Worm (Caenorhabditis elegans) whole organism, young adult: ENCODE measurements around the gene F19G12.9.

Experiments used
- B0019.2 ChIP-seq: fragments of 200-800 bp; sonication (Bioruptor generic); conservative IDR thresholded peaks from 2 replicates; pipeline ENCODE4 v1.3.6; 2022; ENCODE audit warnings: missing genetic modification reagents, missing genetic modification characterization, missing compliant biosample characterization
- B0261.1 ChIP-seq: sonication (generic microtip); optimal IDR thresholded peaks from 2 replicates; lab custom pipeline; 2016; ENCODE audit warnings: mild to moderate bottlenecking, missing genetic modification characterization, moderate library complexity, missing compliant biosample characterization
- B0336.3 ChIP-seq: fragments of 200-800 bp; sonication (Bioruptor generic); IDR thresholded peaks from 2 replicates; pipeline ENCODE4 v1.3.6; 2022; ENCODE audit warnings: missing genetic modification characterization, missing compliant biosample characterization
- C06A6.2 ChIP-seq: fragments of 200-800 bp; sonication (Bioruptor generic); conservative IDR thresholded peaks from 2 replicates; pipeline ENCODE4 v1.3.6; 2022; ENCODE audit warnings: missing genetic modification characterization, missing compliant biosample characterization
- F23B12.7 ChIP-seq: sonication (generic microtip); optimal IDR thresholded peaks from 2 replicates; lab custom pipeline; 2017; ENCODE audit warnings: missing genetic modification characterization, mild to moderate bottlenecking, missing compliant biosample characterization, antibody characterized with exemption, moderate library complexity; ENCODE audit not compliant: insufficient read depth
- F37B4.10 ChIP-seq: fragments of 200-800 bp; sonication (Bioruptor generic); IDR thresholded peaks from 2 replicates; pipeline ENCODE4 v1.3.6; 2022; ENCODE audit warnings: missing genetic modification characterization, missing compliant biosample characterization
- F55B11.4 ChIP-seq: sonication (generic microtip); optimal IDR thresholded peaks from 2 replicates; lab custom pipeline; 2016; ENCODE audit warnings: missing compliant biosample characterization, missing genetic modification characterization, borderline replicate concordance; ENCODE audit not compliant: insufficient read depth
- Y53G8AR.9 ChIP-seq: fragments of 200-800 bp; sonication (Bioruptor generic); conservative IDR thresholded peaks from 2 replicates; pipeline ENCODE4 v1.3.6; 2022; ENCODE audit warnings: missing genetic modification reagents, missing genetic modification characterization, missing compliant biosample characterization
- Y56A3A.18 ChIP-seq: fragments of 200-800 bp; sonication (Bioruptor generic); IDR thresholded peaks from 2 replicates; pipeline ENCODE4 v1.3.6; 2022; ENCODE audit warnings: missing genetic modification reagents, missing genetic modification characterization, missing compliant biosample characterization
- ZK185.1 ChIP-seq: sonication (generic microtip); optimal IDR thresholded peaks from 2 replicates; lab custom pipeline; 2016; ENCODE audit warnings: mild to moderate bottlenecking, missing genetic modification characterization, missing compliant biosample characterization; ENCODE audit not compliant: poor library complexity, severe bottlenecking
- aptf-2 ChIP-seq: fragments of 200-800 bp; sonication (Bioruptor generic); conservative IDR thresholded peaks from 2 replicates; pipeline ENCODE4 v1.3.6; 2022; ENCODE audit warnings: missing genetic modification reagents, missing genetic modification characterization, missing compliant biosample characterization
- attf-3 ChIP-seq: fragments of 200-800 bp; sonication (Bioruptor generic); conservative IDR thresholded peaks from 2 replicates; pipeline ENCODE4 v1.3.6; 2022; ENCODE audit warnings: missing genetic modification reagents, missing genetic modification characterization, missing compliant biosample characterization
- bed-1 ChIP-seq: fragments of 200-800 bp; sonication (Bioruptor generic); IDR thresholded peaks from 2 replicates; pipeline ENCODE4 v1.3.6; 2022; ENCODE audit warnings: missing genetic modification reagents, missing genetic modification characterization, missing compliant biosample characterization
- bed-2 ChIP-seq: fragments of 200-800 bp; sonication (Bioruptor generic); IDR thresholded peaks from 2 replicates; pipeline ENCODE4 v1.3.6; 2022; ENCODE audit warnings: missing genetic modification reagents, missing genetic modification characterization, missing compliant biosample characterization
- ceh-58 ChIP-seq: fragments of 200-800 bp; sonication (Bioruptor generic); IDR thresholded peaks from 2 replicates; pipeline ENCODE4 v1.3.6; 2022; ENCODE audit warnings: missing genetic modification characterization, missing compliant biosample characterization
- die-1 ChIP-seq: sonication (generic microtip); optimal IDR thresholded peaks from 2 replicates; lab custom pipeline; 2016; ENCODE audit warnings: missing genotype, mild to moderate bottlenecking, missing genetic modification characterization, missing compliant biosample characterization
- dox-1 ChIP-seq: fragments of 200-800 bp; sonication (Bioruptor generic); IDR thresholded peaks from 2 replicates; pipeline ENCODE4 v1.3.6; 2022; ENCODE audit warnings: missing genetic modification reagents, missing genetic modification characterization, missing compliant biosample characterization
- ekl-4 ChIP-seq: fragments of 200-800 bp; sonication (Bioruptor generic); IDR thresholded peaks from 2 replicates; pipeline ENCODE4 v1.3.6; 2022; ENCODE audit warnings: missing genetic modification reagents, missing genetic modification characterization, missing compliant biosample characterization
- ets-4 ChIP-seq: fragments of 200-800 bp; sonication (Bioruptor generic); optimal IDR thresholded peaks from 2 replicates; lab custom pipeline; 2018; ENCODE audit warnings: mild to moderate bottlenecking, missing genetic modification characterization, missing compliant biosample characterization
- fkh-3 ChIP-seq: sonication (generic microtip); optimal IDR thresholded peaks from 2 replicates; lab custom pipeline; 2016; ENCODE audit warnings: mild to moderate bottlenecking, missing genetic modification characterization, missing compliant biosample characterization
- gei-17 ChIP-seq: fragments of 200-800 bp; sonication (Bioruptor generic); optimal IDR thresholded peaks from 2 replicates; lab custom pipeline; 2018; ENCODE audit warnings: mild to moderate bottlenecking, missing genetic modification characterization, missing compliant biosample characterization
- him-1 ChIP-seq: sonication (generic microtip); optimal IDR thresholded peaks from 2 replicates; lab custom pipeline; 2016; ENCODE audit warnings: missing genotype, missing genetic modification reagents, missing genetic modification characterization, missing compliant biosample characterization
- hlh-26 ChIP-seq: fragments of 200-800 bp; sonication (Bioruptor generic); conservative IDR thresholded peaks from 2 replicates; pipeline ENCODE4 v1.3.6; 2022; ENCODE audit warnings: missing genetic modification reagents, missing genetic modification characterization, missing compliant biosample characterization
- hmg-1.2 ChIP-seq: fragments of 200-800 bp; sonication (Bioruptor generic); IDR thresholded peaks from 2 replicates; pipeline ENCODE4 v1.3.6; 2022; ENCODE audit warnings: missing genetic modification reagents, missing genetic modification characterization, missing compliant biosample characterization
- lag-1 ChIP-seq: fragments of 200-800 bp; sonication (Bioruptor generic); IDR thresholded peaks from 2 replicates; pipeline ENCODE4 v1.3.6; 2022; ENCODE audit warnings: missing genetic modification reagents, missing genetic modification characterization, missing compliant biosample characterization
- let-607 ChIP-seq, 2 experiments: fragments of 200-800 bp in 1 of 2; sonication (Bioruptor generic) in 1 of 2; sonication (generic microtip) in 1 of 2; optimal IDR thresholded peaks; 2 replicates each; lab custom pipeline; 2016 to 2018; ENCODE audit warnings: mild to moderate bottlenecking in 2 of 2, missing compliant biosample characterization in 2 of 2, missing genetic modification characterization in 2 of 2, moderate library complexity in 2 of 2, missing genotype in 1 of 2
- lin-26 ChIP-seq: fragments of 200-800 bp; sonication (Bioruptor generic); IDR thresholded peaks from 2 replicates; pipeline ENCODE4 v1.3.6; 2022; ENCODE audit warnings: missing genetic modification reagents, missing genetic modification characterization, missing compliant biosample characterization
- lin-35 ChIP-seq, 3 experiments: fragments of 150-350 bp in 2 of 3; sonication (generic microtip) in 1 of 3; optimal IDR thresholded peaks; 2 replicates each; lab custom pipeline; 2014 to 2018; ENCODE audit warnings: missing biosample characterization in 3 of 3, missing genetic modification characterization in 3 of 3, missing genetic modification reagents in 3 of 3
- lin-40 ChIP-seq: sonication (generic microtip); optimal IDR thresholded peaks from 2 replicates; lab custom pipeline; 2016; ENCODE audit warnings: missing genetic modification characterization, mild to moderate bottlenecking, missing compliant biosample characterization, missing genotype, missing genetic modification reagents
- lir-1 ChIP-seq: fragments of 200-800 bp; sonication (Bioruptor generic); conservative IDR thresholded peaks from 2 replicates; pipeline ENCODE4 v1.3.6; 2022; ENCODE audit warnings: missing genetic modification reagents, missing genetic modification characterization, missing compliant biosample characterization
- lsy-27 ChIP-seq: sonication (generic microtip); optimal IDR thresholded peaks from 2 replicates; lab custom pipeline; 2017; ENCODE audit warnings: missing genetic modification characterization, mild to moderate bottlenecking, missing compliant biosample characterization, antibody characterized with exemption, missing genotype, borderline replicate concordance; ENCODE audit not compliant: insufficient read depth
- madf-10 ChIP-seq: sonication (generic microtip); optimal IDR thresholded peaks from 2 replicates; lab custom pipeline; 2016; ENCODE audit warnings: mild to moderate bottlenecking, missing genetic modification characterization, missing compliant biosample characterization
- mcd-1 ChIP-seq: fragments of 200-800 bp; sonication (Bioruptor generic); IDR thresholded peaks from 2 replicates; pipeline ENCODE4 v1.3.6; 2022; ENCODE audit warnings: missing genetic modification reagents, missing genetic modification characterization, missing compliant biosample characterization
- mes-4 ChIP-seq: sonication (generic microtip); optimal IDR thresholded peaks from 2 replicates; lab custom pipeline; 2016; ENCODE audit warnings: missing genotype, missing genetic modification characterization, missing compliant biosample characterization
- mxl-1 ChIP-seq: sonication (generic microtip); optimal IDR thresholded peaks from 2 replicates; lab custom pipeline; 2016; ENCODE audit warnings: missing genetic modification characterization, missing compliant biosample characterization
- nfya-2 ChIP-seq: fragments of 200-800 bp; sonication (Bioruptor generic); IDR thresholded peaks from 2 replicates; pipeline ENCODE4 v1.3.6; 2022; ENCODE audit warnings: missing genetic modification reagents, missing genetic modification characterization, missing compliant biosample characterization
- nhr-179 ChIP-seq: sonication (generic microtip); optimal IDR thresholded peaks from 2 replicates; lab custom pipeline; 2016; ENCODE audit warnings: mild to moderate bottlenecking, missing genetic modification characterization, missing compliant biosample characterization
- nhr-27 ChIP-seq: fragments of 200-800 bp; sonication (Bioruptor generic); optimal IDR thresholded peaks from 2 replicates; lab custom pipeline; 2018; ENCODE audit warnings: mild to moderate bottlenecking, missing genetic modification characterization, moderate library complexity, missing compliant biosample characterization
- pha-4 ChIP-seq: fragments of 150-350 bp; sonication (generic microtip); optimal IDR thresholded peaks from 2 replicates; lab custom pipeline; 2014; ENCODE audit warnings: missing biosample characterization, missing genetic modification reagents, missing genetic modification characterization
- repo-1 ChIP-seq: sonication (generic microtip); optimal IDR thresholded peaks from 2 replicates; lab custom pipeline; 2017; ENCODE audit warnings: mild to moderate bottlenecking, missing genetic modification characterization, missing compliant biosample characterization
- snpc-1.3 ChIP-seq: sonication (generic microtip); optimal IDR thresholded peaks from 2 replicates; lab custom pipeline; 2017; ENCODE audit warnings: missing genetic modification characterization, mild to moderate bottlenecking, missing compliant biosample characterization, antibody characterized with exemption, moderate library complexity, missing genotype, missing genetic modification reagents; ENCODE audit not compliant: insufficient read depth
- somi-1 ChIP-seq: fragments of 200-800 bp; sonication (Bioruptor generic); optimal IDR thresholded peaks from 2 replicates; lab custom pipeline; 2018; ENCODE audit warnings: mild to moderate bottlenecking, missing genetic modification characterization, missing compliant biosample characterization
- tbp1 ChIP-seq: fragments of 200-800 bp; sonication (Bioruptor generic); optimal IDR thresholded peaks from 2 replicates; lab custom pipeline; 2018; ENCODE audit warnings: mild to moderate bottlenecking, missing genetic modification characterization, missing compliant biosample characterization
- unc-130 ChIP-seq: sonication (generic microtip); optimal IDR thresholded peaks from 2 replicates; lab custom pipeline; 2016; ENCODE audit warnings: missing genetic modification reagents, missing genetic modification characterization, missing compliant biosample characterization
- zim-3 ChIP-seq: sonication (generic microtip); optimal IDR thresholded peaks from 2 replicates; lab custom pipeline; 2017; ENCODE audit warnings: mild to moderate bottlenecking, missing genetic modification characterization, moderate library complexity, missing compliant biosample characterization
- ztf-22 ChIP-seq: fragments of 200-800 bp; sonication (Bioruptor generic); optimal IDR thresholded peaks from 2 replicates; lab custom pipeline; 2018; ENCODE audit warnings: mild to moderate bottlenecking, missing genetic modification characterization, moderate library complexity, missing compliant biosample characterization
- ztf-26 ChIP-seq: sonication (generic microtip); optimal IDR thresholded peaks from 2 replicates; lab custom pipeline; 2017; ENCODE audit warnings: missing genetic modification characterization, missing compliant biosample characterization
- ztf-28 ChIP-seq: fragments of 200-800 bp; sonication (Bioruptor generic); IDR thresholded peaks from 2 replicates; pipeline ENCODE4 v1.3.6; 2022; ENCODE audit warnings: missing genetic modification reagents, missing genetic modification characterization, missing compliant biosample characterization

The F19G12.9 gene

ce11 chrX:1454385-1454784, 35.4 kb downstream of the F19G12.9 start:
- TF ChIP-seq lin-35 (GFP tag; optimal IDR thresholded peaks at IDR 0.05; lab: Kevin White, UChicago) (peak in 1 of 3 experiments; percentile 69), ets-4 (GFP tag; lab: Kevin White, UChicago) (peak; percentile 91), ceh-58 (GFP tag; lab: Robert Waterston, UW) (no peak), ekl-4 (GFP tag; lab: Robert Waterston, UW) (peak; percentile 72; the same call in 1 of the 2 replicates), nhr-179 (no peak), lin-26 (0 out of 2 replicates have a peak, but pooled peaks have one; percentile 74), gei-17 (GFP tag; lab: Kevin White, UChicago) (peak; percentile 84), mcd-1 (GFP tag; lab: Robert Waterston, UW) (peak; percentile 77), nhr-27 (tag; lab: Kevin White, UChicago) (peak; percentile 30), hmg-1.2 (GFP tag; lab: Robert Waterston, UW) (peak; percentile 92), fkh-3 (no peak), lsy-27 (tag; lab: Kevin White, UChicago) (no peak), F55B11.4 (tag; lab: Kevin White, UChicago) (no peak), madf-10 (tag; lab: Kevin White, UChicago) (peak; percentile 86), Y53G8AR.9 (GFP tag; lab: Robert Waterston, UW) (peak; percentile 81), lin-40 (tag; lab: Kevin White, UChicago) (peak; percentile 89), F37B4.10 (GFP tag; lab: Robert Waterston, UW) (0 out of 2 replicates have a peak, but pooled peaks have one; percentile 48), ztf-26 (tag; lab: Kevin White, UChicago) (peak; percentile 92), ztf-22 (peak; percentile 72), hlh-26 (GFP tag; lab: Robert Waterston, UW) (no peak), die-1 (tag; lab: Kevin White, UChicago) (peak; percentile 61), B0019.2 (no peak), him-1 (tag; lab: Kevin White, UChicago) (no peak), ztf-28 (GFP tag; lab: Robert Waterston, UW) (no peak), Y56A3A.18 (GFP tag; lab: Robert Waterston, UW) (peak; percentile 54), repo-1 (tag; lab: Kevin White, UChicago) (peak; percentile 49), F23B12.7 (tag; lab: Kevin White, UChicago) (peak; percentile 33), lir-1 (GFP tag; lab: Robert Waterston, UW) (peak; percentile 50), ZK185.1 (tag; lab: Kevin White, UChicago) (peak; percentile 59), somi-1 (GFP tag; lab: Kevin White, UChicago) (peak; percentile 83), nfya-2 (GFP tag; lab: Robert Waterston, UW) (no peak), lag-1 (GFP tag; lab: Robert Waterston, UW) (no peak), attf-3 (GFP tag; lab: Robert Waterston, UW) (peak; percentile 50; the same call in 1 of the 2 replicates), unc-130 (GFP tag; lab: Kevin White, UChicago) (no peak), B0336.3 (peak; percentile 94), dox-1 (GFP tag; lab: Robert Waterston, UW) (peak; percentile 93), bed-2 (GFP tag; lab: Robert Waterston, UW) (peak; percentile 65; the same call in 1 of the 2 replicates), mxl-1 (tag; lab: Kevin White, UChicago) (no peak), bed-1 (GFP tag; lab: Robert Waterston, UW) (no peak), mes-4 (tag; lab: Kevin White, UChicago) (no peak), snpc-1.3 (tag; lab: Kevin White, UChicago) (no peak), pha-4 (tag; lab: Kevin White, UChicago) (peak; percentile 55), tbp1 (peak; percentile 60), zim-3 (no peak), aptf-2 (GFP tag; lab: Robert Waterston, UW) (no peak), C06A6.2 (GFP tag; lab: Robert Waterston, UW) (peak; percentile 81), let-607 (tag; optimal IDR thresholded peaks at IDR 0.05; lab: Kevin White, UChicago) (peak; percentile 62 to 80), B0261.1 (tag; lab: Kevin White, UChicago) (no peak)
